Worm (Caenorhabditis elegans) whole organism, L4 larva: ENCODE data around the gene lpr-7.

Experiments
- ces-1 ChIP-seq: fragments of 150-350 bp; sonication (generic microtip); optimal IDR thresholded peaks from 4 replicates; lab custom pipeline; 2014; ENCODE audit warnings: missing biosample characterization, missing genetic modification reagents, missing genetic modification characterization
- dmd-8 ChIP-seq: fragments of 200-800 bp; sonication (Bioruptor generic); IDR thresholded peaks from 2 replicates; pipeline ENCODE4 v1.3.6; 2022; ENCODE audit warnings: missing genetic modification characterization, missing compliant biosample characterization
- mdl-1 ChIP-seq, 2 experiments: fragments of 150-350 bp in 1 of 2; sonication (generic microtip) in 1 of 2; optimal IDR thresholded peaks; 2 replicates each; lab custom pipeline; 2014 to 2017; ENCODE audit warnings: missing biosample characterization in 2 of 2, missing genetic modification characterization in 2 of 2
- nhr-25 ChIP-seq: sonication (generic microtip); optimal IDR thresholded peaks from 2 replicates; lab custom pipeline; 2017; ENCODE audit warnings: missing genetic modification characterization, mild to moderate bottlenecking, missing compliant biosample characterization, antibody characterized with exemption, moderate library complexity, borderline replicate concordance; ENCODE audit not compliant: insufficient read depth
- nhr-76 ChIP-seq: fragments of 150-350 bp; optimal IDR thresholded peaks from 2 replicates; lab custom pipeline; 2014; ENCODE audit warnings: missing biosample characterization, missing genetic modification characterization
- pha-4 ChIP-seq, 2 experiments: fragments of 150-350 bp in 1 of 2; fragments of 200-800 bp in 1 of 2; sonication (Bioruptor generic) in 1 of 2; IDR thresholded peaks in 1 of 2; optimal IDR thresholded peaks in 1 of 2; 2 replicates each; pipeline versions ENCODE4 v1.3.6 to Lab custom; 2014 to 2022; ENCODE audit warnings: missing genetic modification characterization in 2 of 2, missing genetic modification reagents in 2 of 2, missing biosample characterization in 1 of 2, missing compliant biosample characterization in 1 of 2
- sdz-12 ChIP-seq: fragments of 200-800 bp; sonication (Bioruptor generic); optimal IDR thresholded peaks from 2 replicates; lab custom pipeline; 2018; ENCODE audit warnings: mild to moderate bottlenecking, missing genetic modification characterization, missing compliant biosample characterization
- skn-1 ChIP-seq: fragments of 150-350 bp; optimal IDR thresholded peaks from 2 replicates; lab custom pipeline; 2014; ENCODE audit warnings: missing biosample characterization, missing genetic modification characterization
- zag-1 ChIP-seq: fragments of 150-350 bp; optimal IDR thresholded peaks from 2 replicates; lab custom pipeline; 2014; ENCODE audit warnings: missing biosample characterization, missing genetic modification characterization

DNA sequence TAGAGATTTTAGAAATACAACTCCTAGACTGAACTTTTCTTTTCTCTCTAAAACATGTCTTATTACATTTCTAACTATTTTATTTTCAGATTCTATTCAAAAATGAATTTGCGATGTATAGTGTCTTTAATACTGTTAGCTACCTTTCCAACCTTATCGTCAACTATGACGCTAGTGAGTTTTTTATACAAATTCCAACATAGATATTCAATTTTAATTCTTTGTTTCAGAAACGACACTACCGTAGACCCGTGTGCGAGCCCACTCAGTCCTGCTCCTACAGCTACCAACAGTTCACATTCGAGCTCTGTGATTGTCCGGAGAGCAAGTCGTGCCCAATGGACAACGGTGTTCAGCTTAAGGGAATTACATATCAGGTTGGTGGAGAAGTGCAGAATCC, 26.9 kb upstream of the lpr-7 start, which contains the start of gene M6.4:
- no peak for TF ChIP-seq nhr-76
- TF ChIP-seq sdz-12 (GFP tag; lab: Kevin White, UChicago) = no peak
- TF ChIP-seq mdl-1 (tag; optimal IDR thresholded peaks at IDR 0.05; lab: Kevin White, UChicago) = no peak
- TF ChIP-seq nhr-25 (tag; lab: Kevin White, UChicago) = no peak
- TF ChIP-seq skn-1 (tag; lab: Kevin White, UChicago) = no peak
- no peak for TF ChIP-seq dmd-8 (GFP tag; lab: Robert Waterston, UW)
- TF ChIP-seq ces-1 (GFP tag; lab: Kevin White, UChicago) = no peak
- TF ChIP-seq zag-1 (tag; lab: Kevin White, UChicago) = no peak
- no peak for TF ChIP-seq pha-4 (GFP tag; IDR thresholded peaks at IDR 0.05; lab: Robert Waterston, UW)
- TF ChIP-seq pha-4 (tag; optimal IDR thresholded peaks at IDR 0.05; lab: Kevin White, UChicago) = no peak
